Worm (Caenorhabditis elegans) whole organism, late embryonic: ENCODE data around the gene unc-79.
A peak's percentile ranks its signal among the peaks of the same experiment; 100 is the strongest.

Experiments used
- K02D7.2 ChIP-seq: sonication (generic microtip); optimal IDR thresholded peaks from 2 replicates; lab custom pipeline; 2017; ENCODE audit warnings: mild to moderate bottlenecking, missing genetic modification characterization, missing compliant biosample characterization
- Y22D7AL.16 ChIP-seq: sonication (generic microtip); optimal IDR thresholded peaks from 2 replicates; lab custom pipeline; 2016; ENCODE audit warnings: missing genetic modification characterization, missing compliant biosample characterization
- ahr-1 ChIP-seq: sonication (generic microtip); optimal IDR thresholded peaks from 2 replicates; lab custom pipeline; 2016; ENCODE audit warnings: missing genetic modification characterization, missing compliant biosample characterization
- ceh-19 ChIP-seq: fragments of 200-800 bp; sonication (Bioruptor generic); optimal IDR thresholded peaks from 2 replicates; lab custom pipeline; 2018; ENCODE audit warnings: mild to moderate bottlenecking, missing genetic modification characterization, missing compliant biosample characterization
- ceh-34 ChIP-seq: sonication (generic microtip); optimal IDR thresholded peaks from 2 replicates; lab custom pipeline; 2016; ENCODE audit warnings: mild to moderate bottlenecking, missing genetic modification characterization, missing compliant biosample characterization
- ceh-45 ChIP-seq: fragments of 200-800 bp; sonication (Bioruptor generic); IDR thresholded peaks from 2 replicates; pipeline ENCODE4 v1.3.6; 2022; ENCODE audit warnings: missing genetic modification reagents, missing genetic modification characterization, missing compliant biosample characterization
- ceh-48 ChIP-seq: sonication (generic microtip); optimal IDR thresholded peaks from 2 replicates; lab custom pipeline; 2016; ENCODE audit warnings: missing genetic modification characterization, inconsistent platforms, missing compliant biosample characterization
- ceh-6 ChIP-seq: fragments of 200-800 bp; sonication (Bioruptor generic); optimal IDR thresholded peaks from 2 replicates; lab custom pipeline; 2018; ENCODE audit warnings: mild to moderate bottlenecking, missing genetic modification characterization, missing compliant biosample characterization
- ceh-9 ChIP-seq: sonication (generic microtip); optimal IDR thresholded peaks from 2 replicates; lab custom pipeline; 2016; ENCODE audit warnings: mild to moderate bottlenecking, missing genetic modification characterization, inconsistent platforms, missing compliant biosample characterization
- dmd-4 ChIP-seq: sonication (generic microtip); optimal IDR thresholded peaks from 2 replicates; lab custom pipeline; 2016; ENCODE audit warnings: borderline replicate concordance, missing genetic modification characterization, missing compliant biosample characterization
- dve-1 ChIP-seq: sonication (generic microtip); optimal IDR thresholded peaks from 2 replicates; lab custom pipeline; 2017; ENCODE audit warnings: antibody characterized with exemption, mild to moderate bottlenecking, missing genetic modification characterization, missing compliant biosample characterization
- elt-2 ChIP-seq: sonication (generic microtip); optimal IDR thresholded peaks from 2 replicates; lab custom pipeline; 2016; ENCODE audit warnings: missing genetic modification reagents, missing genetic modification characterization, missing compliant biosample characterization
- elt-4 ChIP-seq: sonication (generic microtip); optimal IDR thresholded peaks from 2 replicates; lab custom pipeline; 2016; ENCODE audit warnings: missing genetic modification characterization, missing compliant biosample characterization
- ets-4 ChIP-seq: sonication (generic microtip); optimal IDR thresholded peaks from 2 replicates; lab custom pipeline; 2016; ENCODE audit warnings: missing genetic modification characterization, missing compliant biosample characterization
- eyg-1 ChIP-seq: sonication (generic microtip); optimal IDR thresholded peaks from 2 replicates; lab custom pipeline; 2016; ENCODE audit warnings: missing genotype, missing genetic modification characterization, missing compliant biosample characterization
- hlh-30 ChIP-seq: sonication (generic microtip); optimal IDR thresholded peaks from 2 replicates; lab custom pipeline; 2017; ENCODE audit warnings: antibody characterized with exemption, missing genetic modification characterization, missing compliant biosample characterization; ENCODE audit not compliant: insufficient read depth
- lim-6 ChIP-seq: sonication (generic microtip); optimal IDR thresholded peaks from 2 replicates; lab custom pipeline; 2016; ENCODE audit warnings: missing genetic modification characterization, missing compliant biosample characterization
- lin-11 ChIP-seq: fragments of 200-800 bp; sonication (Bioruptor generic); optimal IDR thresholded peaks from 2 replicates; lab custom pipeline; 2018; ENCODE audit warnings: mild to moderate bottlenecking, missing genetic modification characterization, missing compliant biosample characterization
- madf-2 ChIP-seq: sonication (generic microtip); optimal IDR thresholded peaks from 2 replicates; lab custom pipeline; 2017; ENCODE audit warnings: missing genetic modification characterization, missing compliant biosample characterization
- nfya-1 ChIP-seq: sonication (generic microtip); optimal IDR thresholded peaks from 2 replicates; lab custom pipeline; 2017; ENCODE audit warnings: missing genetic modification characterization, mild to moderate bottlenecking, missing compliant biosample characterization, antibody characterized with exemption, moderate library complexity
- nhr-11 ChIP-seq: fragments of 150-350 bp; optimal IDR thresholded peaks from 2 replicates; lab custom pipeline; 2014; ENCODE audit warnings: missing biosample characterization, missing genetic modification characterization
- npax-4 ChIP-seq: sonication (generic microtip); optimal IDR thresholded peaks from 2 replicates; lab custom pipeline; 2016; ENCODE audit warnings: missing genetic modification characterization, missing compliant biosample characterization
- pag-3 ChIP-seq: sonication (generic microtip); optimal IDR thresholded peaks from 2 replicates; lab custom pipeline; 2016; ENCODE audit warnings: missing compliant biosample characterization, missing genetic modification characterization, borderline replicate concordance
- pat-9 ChIP-seq: fragments of 200-800 bp; sonication (Bioruptor generic); optimal IDR thresholded peaks from 2 replicates; lab custom pipeline; 2018; ENCODE audit warnings: mild to moderate bottlenecking, missing genetic modification characterization, moderate library complexity, missing compliant biosample characterization
- pros-1 ChIP-seq: fragments of 150-350 bp; optimal IDR thresholded peaks from 2 replicates; lab custom pipeline; 2014; ENCODE audit warnings: missing biosample characterization, missing genetic modification reagents, missing genetic modification characterization
- ref-2 ChIP-seq: sonication (generic microtip); optimal IDR thresholded peaks from 2 replicates; lab custom pipeline; 2016; ENCODE audit warnings: missing genetic modification characterization, missing compliant biosample characterization
- rnt-1 ChIP-seq: sonication (generic microtip); optimal IDR thresholded peaks from 2 replicates; lab custom pipeline; 2016; ENCODE audit warnings: missing genetic modification characterization, missing compliant biosample characterization
- sdc-2 ChIP-seq: sonication (generic microtip); optimal IDR thresholded peaks from 2 replicates; lab custom pipeline; 2016; ENCODE audit warnings: missing genotype, missing genetic modification characterization, missing compliant biosample characterization
- sox-2 ChIP-seq: fragments of 200-800 bp; sonication (Bioruptor generic); IDR thresholded peaks from 2 replicates; pipeline ENCODE4 v1.3.6; 2022; ENCODE audit warnings: missing genetic modification reagents, missing genetic modification characterization, missing compliant biosample characterization
- sox-4 ChIP-seq: sonication (generic microtip); optimal IDR thresholded peaks from 2 replicates; lab custom pipeline; 2017; ENCODE audit warnings: mild to moderate bottlenecking, missing genetic modification characterization, inconsistent platforms, missing compliant biosample characterization
- tbx-2 ChIP-seq: sonication (generic microtip); optimal IDR thresholded peaks from 2 replicates; lab custom pipeline; 2016; ENCODE audit warnings: missing genetic modification characterization, missing compliant biosample characterization
- tbx-7 ChIP-seq: sonication (generic microtip); optimal IDR thresholded peaks from 2 replicates; lab custom pipeline; 2016; ENCODE audit warnings: missing genotype, missing genetic modification characterization, missing compliant biosample characterization
- unc-3 ChIP-seq, 2 experiments: fragments of 200-800 bp in 1 of 2; sonication (Bioruptor generic) in 1 of 2; sonication (generic microtip) in 1 of 2; conservative IDR thresholded peaks in 1 of 2; optimal IDR thresholded peaks in 1 of 2; 2 replicates each; pipeline versions ENCODE4 v1.3.6 to Lab custom; 2016 to 2022; ENCODE audit warnings: missing compliant biosample characterization in 2 of 2, missing genetic modification characterization in 2 of 2, missing genetic modification reagents in 1 of 2
- unc-42 ChIP-seq: sonication (generic microtip); optimal IDR thresholded peaks from 2 replicates; lab custom pipeline; 2016; ENCODE audit warnings: missing genotype, missing genetic modification characterization, missing compliant biosample characterization
- unc-86 ChIP-seq: sonication (generic microtip); optimal IDR thresholded peaks from 2 replicates; lab custom pipeline; 2016; ENCODE audit warnings: missing genetic modification characterization, missing compliant biosample characterization

unc-79 gene

DNA sequence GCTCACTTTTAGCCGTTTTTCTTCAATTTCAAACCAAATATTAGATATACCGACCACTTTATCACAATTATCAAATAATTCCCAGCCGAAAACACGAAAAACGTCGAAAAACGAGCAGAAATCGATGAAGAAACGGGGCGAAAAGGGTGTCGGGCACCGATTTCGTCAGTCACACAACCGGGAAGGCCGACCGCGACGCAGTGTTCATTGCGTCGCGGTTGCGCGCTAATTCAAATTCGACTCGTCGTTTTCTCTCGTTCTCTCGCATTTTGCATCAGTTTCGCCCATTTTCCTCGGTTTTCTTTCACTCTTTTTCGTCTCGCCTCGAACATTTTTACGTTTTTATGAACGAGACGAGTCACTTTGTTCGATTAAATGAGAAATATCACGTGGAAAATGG, 21.1 kb downstream of the unc-79 start (continued):
- TF ChIP-seq lin-11 (tag; lab: Kevin White, UChicago) (no peak), unc-42 (tag; lab: Kevin White, UChicago) (peak; percentile 55), rnt-1 (tag; lab: Kevin White, UChicago) (peak; percentile 51), nfya-1 (tag; lab: Kevin White, UChicago) (peak; percentile 63), ceh-19 (GFP tag; lab: Kevin White, UChicago) (no peak), pros-1 (peak; percentile 35), sdc-2 (tag; lab: Kevin White, UChicago) (no peak), nhr-11 (no peak)

ce11 chrIII:4088338-4088918, 22.0 kb downstream of the unc-79 start:
- TF ChIP-seq dve-1 (tag; lab: Kevin White, UChicago): no peak
- TF ChIP-seq unc-86 (tag; lab: Kevin White, UChicago): no peak
- TF ChIP-seq lim-6 (tag; lab: Kevin White, UChicago): no peak
- TF ChIP-seq K02D7.2: no peak
- peak; percentile 19 for TF ChIP-seq tbx-2 (tag; lab: Kevin White, UChicago)
- no peak for TF ChIP-seq ets-4
- no peak for TF ChIP-seq unc-3 (GFP tag; conservative IDR thresholded peaks at IDR 0.05; lab: Robert Waterston, UW)
- no peak for TF ChIP-seq unc-3 (tag; optimal IDR thresholded peaks at IDR 0.05; lab: Kevin White, UChicago)
- TF ChIP-seq Y22D7AL.16 (tag; lab: Kevin White, UChicago): no peak
- TF ChIP-seq unc-42 (tag; lab: Kevin White, UChicago): peak; percentile 50
- TF ChIP-seq ceh-45 (GFP tag; lab: Robert Waterston, UW): no peak
- no peak for TF ChIP-seq ceh-34 (tag; lab: Kevin White, UChicago)

- no peak for TF ChIP-seq ahr-1
- no peak for TF ChIP-seq madf-2
- no peak for TF ChIP-seq unc-42 (tag; lab: Kevin White, UChicago)
- TF ChIP-seq lin-11 (tag; lab: Kevin White, UChicago): no peak
- TF ChIP-seq pag-3 (tag; lab: Kevin White, UChicago): no peak
Measured at ce11 chrIII:4090773-4091172, 24.3 kb downstream of the unc-79 start, which contains the start of gene C03C10.2. Gene C03C10.2 (plus strand): TSS chrIII:4091073.

DNA sequence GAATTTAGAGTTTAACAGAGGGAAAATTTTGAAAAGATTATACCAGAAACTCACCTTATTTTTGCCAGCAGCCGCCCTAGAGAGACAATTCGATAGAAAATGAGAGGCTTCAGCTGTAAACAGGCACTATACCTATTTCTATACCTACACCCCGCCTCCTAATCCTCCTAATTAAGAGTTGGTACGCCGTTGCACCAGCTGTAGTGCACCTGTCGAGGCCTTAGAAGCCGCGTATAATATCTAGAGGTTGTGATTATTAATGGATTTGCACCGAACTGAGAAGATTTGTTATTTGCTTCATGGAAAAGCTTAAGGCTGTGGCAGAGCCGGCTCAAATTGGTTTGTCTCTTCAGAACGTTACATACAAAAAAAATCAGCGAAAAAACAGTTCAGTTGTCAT, 25.6 kb downstream of the unc-79 start, which contains the start of gene C03C10.5:
Gene C03C10.5 (minus strand): TSS at position 101 of the 400 bp plus-strand sequence.
- TF ChIP-seq ceh-6 (GFP tag; lab: Kevin White, UChicago) (no peak), ceh-48 (tag; lab: Kevin White, UChicago) (no peak), ref-2 (tag; lab: Kevin White, UChicago) (no peak), elt-2 (tag; lab: Kevin White, UChicago) (no peak), tbx-7 (tag; lab: Kevin White, UChicago) (no peak), ceh-9 (tag; lab: Kevin White, UChicago) (no peak), eyg-1 (tag; lab: Kevin White, UChicago) (no peak), pat-9 (no peak), unc-86 (tag; lab: Kevin White, UChicago) (no peak), rnt-1 (tag; lab: Kevin White, UChicago) (no peak), nfya-1 (tag; lab: Kevin White, UChicago) (no peak), hlh-30 (tag; lab: Kevin White, UChicago) (no peak), pag-3 (tag; lab: Kevin White, UChicago) (no peak), dmd-4 (no peak), elt-4 (tag; lab: Kevin White, UChicago) (no peak), sox-2 (GFP tag; lab: Robert Waterston, UW) (no peak), sox-4 (tag; lab: Kevin White, UChicago) (no peak), npax-4 (tag; lab: Kevin White, UChicago) (no peak)
